Worm (Caenorhabditis elegans): ENCODE measurements around the gene cutl-22.

Gene cutl-22

DNA sequence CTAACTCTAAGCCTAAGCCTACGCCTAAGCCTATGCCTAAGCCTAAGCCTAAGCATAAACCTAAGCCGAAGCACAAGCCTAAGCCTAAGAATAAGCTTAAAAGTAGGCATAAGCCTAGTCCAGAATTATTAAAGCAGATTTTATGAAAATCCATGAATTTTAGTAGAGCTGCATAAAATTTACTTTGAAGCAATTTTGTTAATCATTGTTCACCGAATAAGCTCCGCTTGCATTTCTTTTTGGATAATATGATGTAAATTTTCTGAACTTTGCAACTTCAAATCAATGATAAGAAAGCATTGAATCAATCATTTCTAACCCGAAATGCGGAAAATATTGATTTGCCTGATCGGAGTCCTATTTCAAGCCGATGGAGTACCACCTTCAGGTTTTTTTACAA is 7.2 kb upstream of the cutl-22 start, which contains the start of gene cpr-8:
cpr-8 (plus strand) TSS at position 301 of the 400 bp plus-strand sequence.
- TF ChIP-seq ztf-7 (tag; optimal IDR thresholded peaks at IDR 0.05): peak; percentile 3
- no peak for TF ChIP-seq daf-12 (tag; optimal IDR thresholded peaks at IDR 0.05)

DNA sequence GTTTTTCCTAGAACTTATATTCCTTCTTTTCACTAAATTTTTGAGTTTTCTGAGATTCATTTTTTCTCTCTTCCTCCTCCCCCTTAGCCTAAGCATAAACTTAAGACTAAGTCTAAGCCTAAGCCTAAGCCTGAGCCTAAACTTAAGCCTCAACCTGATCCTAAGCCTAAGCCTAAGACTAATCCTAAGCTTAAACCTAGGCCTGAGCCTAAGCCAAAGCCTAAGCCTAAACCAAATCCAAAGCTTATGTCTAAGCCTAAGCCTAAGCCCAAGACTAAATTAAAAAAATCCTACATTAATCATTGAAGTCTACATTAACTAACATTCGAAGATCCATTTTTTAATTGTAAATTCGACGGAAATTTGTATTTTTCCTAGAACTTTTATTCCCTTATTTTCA is 727 bp upstream of the cutl-22 start:
- no peak for TF ChIP-seq tag-97 (GFP tag; IDR thresholded peaks at IDR 0.05)
- no peak for TF ChIP-seq nhr-237 (tag; optimal IDR thresholded peaks at IDR 0.05)
- no peak for TF ChIP-seq mdt-29 (GFP tag; IDR thresholded peaks at IDR 0.05)
- no peak for TF ChIP-seq nhr-48 (tag; optimal IDR thresholded peaks at IDR 0.05)
- no peak for TF ChIP-seq egl-43 (GFP tag; IDR thresholded peaks at IDR 0.05)
- TF ChIP-seq duxl-1 (tag; optimal IDR thresholded peaks at IDR 0.05; ENCODE audit: poor library complexity): no peak
- no peak for TF ChIP-seq zip-2 (tag; optimal IDR thresholded peaks at IDR 0.05)
- no peak for TF ChIP-seq Y5F2A.4 (GFP tag; optimal IDR thresholded peaks at IDR 0.05)
- no peak for TF ChIP-seq hif-1 (tag; optimal IDR thresholded peaks at IDR 0.05)
- no peak for TF ChIP-seq lir-3 (tag; optimal IDR thresholded peaks at IDR 0.05)
- no peak for TF ChIP-seq nhr-28 (tag; optimal IDR thresholded peaks at IDR 0.05)
- no peak for TF ChIP-seq ZK546.5 (tag; optimal IDR thresholded peaks at IDR 0.05)
- no peak for TF ChIP-seq dmd-6 (GFP tag; IDR thresholded peaks at IDR 0.05)
- no peak for TF ChIP-seq nhr-76 (tag; optimal IDR thresholded peaks at IDR 0.05)
- TF ChIP-seq nhr-42 (GFP tag; IDR thresholded peaks at IDR 0.05): no peak

ce11 chrV:1142251-1142650 is 718 bp downstream of the cutl-22 start:
- TF ChIP-seq lim-7 (GFP tag; IDR thresholded peaks at IDR 0.05): no peak
- no peak for TF ChIP-seq mdt-29 (GFP tag; IDR thresholded peaks at IDR 0.05)
- TF ChIP-seq arid-1 (GFP tag; conservative IDR thresholded peaks at IDR 0.05): no peak
- TF ChIP-seq aha-1 (tag): peak; percentile 72
- no peak for TF ChIP-seq T20F7.1 (GFP tag; optimal IDR thresholded peaks at IDR 0.05)
- TF ChIP-seq hlh-30 (tag; optimal IDR thresholded peaks at IDR 0.05; ENCODE audit: insufficient read depth): no peak
- TF ChIP-seq set-16 (GFP tag; IDR thresholded peaks at IDR 0.05): no peak

- TF ChIP-seq nhr-237 (tag; optimal IDR thresholded peaks at IDR 0.05) (peak; percentile 15), daf-16 (GFP tag; optimal IDR thresholded peaks at IDR 0.05) (no peak), daf-16 (tag; optimal IDR thresholded peaks at IDR 0.05) (no peak), aly-2 (tag; optimal IDR thresholded peaks at IDR 0.05) (no peak), fkh-10 (GFP tag; optimal IDR thresholded peaks at IDR 0.05) (peak; percentile 63), lsy-2 (tag; optimal IDR thresholded peaks at IDR 0.05) (peak in 1 of 2 experiments; percentile 45), zip-11 (GFP tag; IDR thresholded peaks at IDR 0.05) (no peak), ceh-20 (GFP tag; IDR thresholded peaks at IDR 0.05) (no peak), ctbp-1 (GFP tag; IDR thresholded peaks at IDR 0.05) (peak; percentile 43; the same call in 1 of the 2 replicates), hmg-1.1 (GFP tag; IDR thresholded peaks at IDR 0.05) (0 out of 2 replicates have a peak, but pooled peaks have one; percentile 16), tag-97 (GFP tag; IDR thresholded peaks at IDR 0.05) (no peak), lim-7 (GFP tag; IDR thresholded peaks at IDR 0.05) (no peak), mxl-3 (GFP tag; optimal IDR thresholded peaks at IDR 0.05) (no peak), ces-1 (GFP tag; optimal IDR thresholded peaks at IDR 0.05) (peak; percentile 81), aha-1 (tag) (peak; percentile 27), sdz-12 (GFP tag; optimal IDR thresholded peaks at IDR 0.05) (no peak), hif-1 (tag; optimal IDR thresholded peaks at IDR 0.05) (no peak), ceh-44 (GFP tag; IDR thresholded peaks at IDR 0.05) (no peak), nhr-42 (GFP tag; IDR thresholded peaks at IDR 0.05) (peak; percentile 35; the same call in 1 of the 2 replicates), hlh-30 (tag; optimal IDR thresholded peaks at IDR 0.05; ENCODE audit: insufficient read depth) (peak; percentile 54), egl-43 (GFP tag; IDR thresholded peaks at IDR 0.05) (peak; percentile 41; the same call in 1 of the 2 replicates), unc-62 (GFP tag; optimal IDR thresholded peaks at IDR 0.05 in 1 of 2) (peak in 1 of 2 experiments; percentile 96), unc-62 (tag; optimal IDR thresholded peaks at IDR 0.05) (no peak), ZK337.2 (GFP tag; IDR thresholded peaks at IDR 0.05) (no peak), dve-1 (tag; optimal IDR thresholded peaks at IDR 0.05; ENCODE audit: insufficient read depth) (no peak), hlh-11 (tag; optimal IDR thresholded peaks at IDR 0.05) (peak; percentile 10), snpc-4 (tag; optimal IDR thresholded peaks at IDR 0.05) (no peak)
Measured at ce11 chrV:1149734-1150669, 8.5 kb downstream of the cutl-22 start.
